Worm (Caenorhabditis elegans) whole organism, L3 larva: ENCODE results near the gene R53.8.

Experiments
- R02D3.7 ChIP-seq: fragments of 150-350 bp; optimal IDR thresholded peaks from 2 replicates; lab custom pipeline; 2014; ENCODE audit warnings: missing biosample characterization, missing genetic modification characterization
- ceh-82 ChIP-seq: fragments of 150-350 bp; optimal IDR thresholded peaks from 2 replicates; lab custom pipeline; 2014; ENCODE audit warnings: missing biosample characterization, missing genetic modification characterization
- egl-27 ChIP-seq: sonication (generic microtip); optimal IDR thresholded peaks from 4 replicates; lab custom pipeline; 2017; ENCODE audit warnings: missing biosample characterization, missing genetic modification reagents, missing genetic modification characterization
- jun-1 ChIP-seq: fragments of 150-350 bp; optimal IDR thresholded peaks from 2 replicates; lab custom pipeline; 2014; ENCODE audit warnings: missing biosample characterization, missing genetic modification reagents, missing genetic modification characterization
- nhr-237 ChIP-seq: fragments of 150-350 bp; optimal IDR thresholded peaks from 2 replicates; lab custom pipeline; 2014; ENCODE audit warnings: missing biosample characterization, missing genetic modification characterization
- nhr-25 ChIP-seq: sonication (generic microtip); optimal IDR thresholded peaks from 2 replicates; lab custom pipeline; 2017; ENCODE audit warnings: missing biosample characterization, missing genetic modification characterization
- nhr-76 ChIP-seq: fragments of 150-350 bp; sonication (generic microtip); optimal IDR thresholded peaks from 5 replicates; lab custom pipeline; 2014; ENCODE audit warnings: missing biosample characterization, missing genetic modification characterization
- nhr-77 ChIP-seq: fragments of 150-350 bp; optimal IDR thresholded peaks from 2 replicates; lab custom pipeline; 2014; ENCODE audit warnings: missing biosample characterization, missing genetic modification characterization
- pqm-1 ChIP-seq: fragments of 150-350 bp; optimal IDR thresholded peaks from 2 replicates; lab custom pipeline; 2017; ENCODE audit warnings: missing biosample characterization, missing genetic modification characterization, inconsistent platforms
- skn-1 ChIP-seq: fragments of 150-350 bp; optimal IDR thresholded peaks from 2 replicates; lab custom pipeline; 2014; ENCODE audit warnings: missing biosample characterization, missing genetic modification characterization
- unc-39 ChIP-seq: sonication (generic microtip); optimal IDR thresholded peaks from 4 replicates; lab custom pipeline; 2017; ENCODE audit warnings: missing biosample characterization, missing genetic modification characterization
- unc-62 ChIP-seq: fragments of 150-350 bp; sonication (generic microtip); optimal IDR thresholded peaks from 4 replicates; lab custom pipeline; 2014; ENCODE audit warnings: missing biosample characterization, missing genetic modification reagents, missing genetic modification characterization
- zag-1 ChIP-seq: fragments of 150-350 bp; optimal IDR thresholded peaks from 2 replicates; lab custom pipeline; 2014; ENCODE audit warnings: missing biosample characterization, missing genetic modification characterization

DNA sequence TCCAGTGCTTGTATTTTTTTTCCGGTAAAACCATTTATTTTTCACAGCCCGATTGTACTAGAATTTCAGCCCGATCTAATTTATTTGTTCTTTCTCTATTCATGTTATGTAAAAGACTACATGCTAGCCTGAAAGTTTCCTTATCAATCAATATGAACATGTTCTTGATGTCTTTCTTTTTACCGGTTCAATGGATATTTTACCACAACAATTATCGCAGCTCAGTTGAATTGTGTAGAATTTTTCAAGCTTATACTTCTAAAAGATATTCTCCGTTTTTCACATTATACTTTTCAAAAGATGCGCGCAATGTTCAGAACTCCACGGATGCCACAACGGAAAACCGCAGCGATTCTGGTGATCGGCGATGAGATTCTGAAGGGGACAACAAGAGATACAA, 32.7 kb upstream of the R53.8 start, which contains the start of gene flad-1:
- TF ChIP-seq nhr-77, result no peak
- TF ChIP-seq unc-39 (tag; lab: Kevin White, UChicago), result no peak
- TF ChIP-seq zag-1 (tag; lab: Kevin White, UChicago), result no peak
- TF ChIP-seq nhr-237 (tag; lab: Kevin White, UChicago), result no peak
- TF ChIP-seq jun-1 (tag; lab: Kevin White, UChicago), result no peak
- no peak for TF ChIP-seq ceh-82 (tag; lab: Kevin White, UChicago)
- TF ChIP-seq nhr-76 (tag; lab: Kevin White, UChicago), result no peak
- no peak for TF ChIP-seq nhr-25 (tag; lab: Kevin White, UChicago)
- TF ChIP-seq egl-27 (tag; lab: Kevin White, UChicago), result no peak
- no peak for TF ChIP-seq R02D3.7
- no peak for TF ChIP-seq pqm-1
- TF ChIP-seq skn-1, result no peak
- TF ChIP-seq unc-62, result no peak
